Fruit fly (Drosophila melanogaster) whole organism, embryonic: ENCODE measurements around the gene CG10311.

Experiments
- CG2116 ChIP-seq: fragments of 200-800 bp; sonication (Bioruptor generic); optimal IDR thresholded peaks from 3 replicates; lab custom pipeline; 2018; ENCODE audit warnings: missing biosample characterization, mild to moderate bottlenecking, missing genetic modification characterization
- CG3163 ChIP-seq: fragments of 200-800 bp; sonication (Bioruptor generic); optimal IDR thresholded peaks from 3 replicates; lab custom pipeline; 2016; ENCODE audit warnings: missing biosample characterization, missing genetic modification characterization
- CG6654 ChIP-seq: fragments of 200-800 bp; sonication (Bioruptor generic); optimal IDR thresholded peaks from 2 replicates; lab custom pipeline; 2017; ENCODE audit warnings: missing biosample characterization, mild to moderate bottlenecking, missing genetic modification characterization
- dati ChIP-seq: fragments of 200-800 bp; sonication (Bioruptor generic); IDR thresholded peaks from 2 replicates; pipeline ENCODE4 v1.3.6; 2022; ENCODE audit warnings: missing biosample characterization, missing genetic modification characterization

DNA sequence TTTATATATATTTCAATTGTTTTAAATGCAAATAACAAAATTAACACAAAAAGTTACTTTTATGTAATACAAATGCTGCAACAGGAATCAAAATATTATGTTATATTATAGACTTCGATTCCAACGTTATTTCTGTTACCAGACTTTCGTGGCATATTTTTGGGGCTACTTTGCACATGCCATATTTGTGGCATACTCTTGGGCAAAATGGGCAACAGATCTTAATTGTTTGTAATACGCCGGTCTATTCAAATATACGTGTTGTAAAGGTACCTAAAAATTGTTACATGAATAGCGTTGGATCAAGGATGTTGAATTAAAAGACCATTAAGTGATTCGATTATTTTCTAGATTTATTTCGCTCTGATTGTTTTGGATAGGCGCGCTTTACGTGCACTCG lies 17.3 kb upstream of the CG10311 start:
- TF ChIP-seq CG2116 (GFP tag; lab: Kevin White, UChicago) (no peak), CG6654 (no peak), CG3163 (no peak), dati (GFP tag; lab: Robert Waterston, UW) (no peak)
